Fruit fly (Drosophila melanogaster): ENCODE data around the gene CG12231.

The CG12231 gene

DNA sequence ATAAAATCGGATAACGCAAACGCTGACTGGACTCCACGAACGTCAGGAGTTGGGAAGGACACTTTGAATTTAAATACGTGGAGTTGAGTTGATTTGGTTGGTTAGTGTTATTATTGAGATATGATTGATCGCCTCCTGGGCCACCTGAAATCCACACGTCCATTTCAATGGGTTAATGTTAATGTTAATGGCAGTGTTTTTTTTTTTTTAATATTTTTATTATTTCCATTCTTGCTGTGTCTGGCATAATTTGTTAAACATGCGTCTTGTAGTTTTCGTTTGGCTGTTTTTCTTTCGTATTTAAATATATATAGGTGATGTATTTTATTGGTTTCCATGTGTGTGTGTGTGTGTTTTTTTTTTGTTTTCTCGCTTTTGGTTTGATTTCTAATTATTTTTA is at the start of gene CG12231:
Gene CG12231, minus strand, starts transcription at position 101 of the 400 bp plus-strand sequence.
- TF ChIP-seq CkIIα-i1 (GFP tag; IDR thresholded peaks at IDR 0.05): no peak

DNA sequence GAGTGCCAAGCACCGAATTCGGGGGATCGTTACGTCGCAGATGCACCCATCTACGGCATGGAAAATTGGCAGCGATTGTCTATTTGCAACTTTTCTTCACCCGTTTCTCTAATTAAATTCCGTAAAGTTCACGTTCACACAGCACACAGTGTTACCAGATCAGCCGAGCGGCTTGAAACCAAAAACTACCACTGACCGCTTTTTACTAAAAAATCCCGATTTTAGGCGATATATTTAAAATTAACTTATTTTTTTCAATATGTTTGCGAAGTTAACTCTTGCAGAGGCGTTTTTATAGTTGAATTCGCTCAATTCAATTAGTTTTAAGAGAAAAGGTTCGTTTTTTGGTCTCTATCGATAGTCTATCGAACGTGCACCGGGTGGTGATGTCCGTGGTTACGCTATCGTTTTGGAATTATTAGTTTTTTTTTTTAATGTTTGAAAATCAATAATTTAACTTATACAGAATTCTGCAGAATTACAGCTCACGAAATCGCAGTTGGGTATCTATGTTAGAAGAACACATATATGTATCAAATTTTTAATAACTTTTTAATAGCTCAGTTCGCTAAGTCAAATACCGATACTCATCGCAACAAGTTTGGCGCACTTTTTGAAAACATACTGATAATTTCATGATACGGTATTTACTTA is 48.2 kb upstream of the CG12231 start, which contains the start of gene Tao:
Gene Tao, minus strand, starts transcription at position 153 of the 654 bp plus-strand sequence.
- TF ChIP-seq CG7963 (GFP tag; IDR thresholded peaks at IDR 0.05; ENCODE audit: partially characterized antibody) (peak; percentile 57), Eip74EF (GFP tag; optimal IDR thresholded peaks at IDR 0.05) (no peak), lilli (GFP tag; optimal IDR thresholded peaks at IDR 0.05) (no peak), MBD-R2 (GFP tag; IDR thresholded peaks at IDR 0.05) (peak; percentile 17; the same call in 1 of the 2 replicates), Ets65A (GFP tag) (peak; percentile 75), BEAF-32 (GFP tag; optimal IDR thresholded peaks at IDR 0.05) (peak; percentile 90), Sin3A (optimal IDR thresholded peaks at IDR 0.05) (peak; percentile 70), Opbp (GFP tag; IDR thresholded peaks at IDR 0.05; ENCODE audit: partially characterized antibody) (peak; percentile 53; the same call in 1 of the 3 replicates), CG16813 (GFP tag; IDR thresholded peaks at IDR 0.05; ENCODE audit: partially characterized antibody) (peak; percentile 89), CG33213 (GFP tag; optimal IDR thresholded peaks at IDR 0.05) (peak; percentile 17), CG12391 (tag; optimal IDR thresholded peaks at IDR 0.05) (peak; percentile 41), CG8944 (GFP tag; optimal IDR thresholded peaks at IDR 0.05) (no peak), CG14860 (GFP tag; IDR thresholded peaks at IDR 0.05; ENCODE audit: partially characterized antibody) (peak; percentile 88; the same call in 2 of the 3 replicates), wdn (GFP tag; IDR thresholded peaks at IDR 0.05) (no peak), zen2 (GFP tag; IDR thresholded peaks at IDR 0.05; ENCODE audit: partially characterized antibody) (peak; percentile 74; the same call in 2 of the 3 replicates), vnd (GFP tag; IDR thresholded peaks at IDR 0.05; ENCODE audit: partially characterized antibody) (peak; percentile 89), CG13775 (GFP tag; optimal IDR thresholded peaks at IDR 0.05) (peak; percentile 17), nerfin-2 (GFP tag; IDR thresholded peaks at IDR 0.05; ENCODE audit: partially characterized antibody) (peak; percentile 68), CG3995 (GFP tag; optimal IDR thresholded peaks at IDR 0.05) (peak; percentile 78), sisA (GFP tag; IDR thresholded peaks at IDR 0.05) (no peak), trem (tag; optimal IDR thresholded peaks at IDR 0.05) (peak; percentile 12), seq (GFP tag; IDR thresholded peaks at IDR 0.05) (no peak), Hmx (GFP tag; optimal IDR thresholded peaks at IDR 0.05) (no peak), CG10267 (tag; optimal IDR thresholded peaks at IDR 0.05) (peak; percentile 37), ato (GFP tag; IDR thresholded peaks at IDR 0.05; ENCODE audit: partially characterized antibody) (peak; percentile 42), phol (tag; optimal IDR thresholded peaks at IDR 0.05) (peak; percentile 44), inv (GFP tag; IDR thresholded peaks at IDR 0.05; ENCODE audit: partially characterized antibody) (peak; percentile 87), stc (GFP tag; IDR thresholded peaks at IDR 0.05) (no peak), amos (GFP tag; IDR thresholded peaks at IDR 0.05; ENCODE audit: partially characterized antibody) (peak; percentile 79), CG6689 (GFP tag; IDR thresholded peaks at IDR 0.05) (no peak), Sry-δ (GFP tag; optimal IDR thresholded peaks at IDR 0.05) (peak; percentile 80), CG2120 (GFP tag; optimal IDR thresholded peaks at IDR 0.05) (peak; percentile 11), E2f2 (GFP tag; IDR thresholded peaks at IDR 0.05) (peak; percentile 80), Max (GFP tag; optimal IDR thresholded peaks at IDR 0.05) (peak; percentile 21), Scr (GFP tag; IDR thresholded peaks at IDR 0.05; ENCODE audit: partially characterized antibody) (peak; percentile 91), CG2129 (GFP tag; IDR thresholded peaks at IDR 0.05; ENCODE audit: partially characterized antibody) (peak; percentile 68), bbx (GFP tag; IDR thresholded peaks at IDR 0.05; ENCODE audit: partially characterized antibody) (peak; percentile 69), CG9437 (GFP tag; optimal IDR thresholded peaks at IDR 0.05) (peak; percentile 21), CG3847 (GFP tag; IDR thresholded peaks at IDR 0.05) (0 out of 2 replicates have a peak, but pooled peaks have one; percentile 19), gem (tag; optimal IDR thresholded peaks at IDR 0.05) (no peak), CG34224 (GFP tag; IDR thresholded peaks at IDR 0.05; ENCODE audit: partially characterized antibody) (peak; percentile 82), pum (GFP tag; optimal IDR thresholded peaks at IDR 0.05) (no peak), lov (optimal IDR thresholded peaks at IDR 0.05) (no peak), lov (GFP tag; IDR thresholded peaks at IDR 0.05) (no peak), Dref (GFP tag; IDR thresholded peaks at IDR 0.05) (peak; percentile 55), mam (GFP tag; optimal IDR thresholded peaks at IDR 0.05) (no peak)
